ENCODE assay signal across 5 fruit fly cellular contexts in the genomic region with DNA sequence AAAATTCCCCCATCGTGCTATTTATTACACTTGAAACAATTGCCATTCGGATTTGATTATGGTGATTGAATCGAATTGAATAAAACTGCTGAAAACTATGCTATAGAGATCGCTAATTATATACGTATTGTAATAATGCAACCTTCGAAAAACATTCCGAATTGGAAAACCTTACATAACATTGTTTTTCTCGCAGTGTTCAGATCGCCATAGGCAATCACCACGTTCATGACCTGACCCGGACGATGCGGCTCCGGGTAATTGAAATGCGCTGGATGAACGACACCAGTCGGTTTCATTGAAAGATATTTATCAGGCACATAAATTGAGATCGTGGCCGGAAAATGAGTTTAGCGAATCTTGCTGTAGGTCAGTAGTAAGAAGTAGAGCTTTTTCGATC.
TF ChIP-seq lines count a peak whose summit lies in the region.

No protein-coding gene starts in this region.

- TF ChIP-seq CTCF in whole organism, embryonic (GFP tag; optimal IDR thresholded peaks at IDR 0.05; lab: Kevin White, UChicago) = no peak

TF ChIP-seq in whole organism, adult, 20 proteins besides CTCF, POLR2A, EP300 and RAD21:
- TF ChIP-seq bab1 (GFP tag; optimal IDR thresholded peaks at IDR 0.05; lab: Kevin White, UChicago) (no peak), tj (GFP tag; optimal IDR thresholded peaks at IDR 0.05; lab: Kevin White, UChicago) (no peak), CG7045 (GFP tag; optimal IDR thresholded peaks at IDR 0.05; lab: Kevin White, UChicago) (no peak), CG1620 (GFP tag; optimal IDR thresholded peaks at IDR 0.05; lab: Kevin White, UChicago) (no peak), CG5204 (GFP tag; optimal IDR thresholded peaks at IDR 0.05; lab: Kevin White, UChicago) (no peak), ovo (GFP tag; optimal IDR thresholded peaks at IDR 0.05; lab: Kevin White, UChicago) (no peak), CG14711 (tag; optimal IDR thresholded peaks at IDR 0.05; lab: Kevin White, UChicago) (peak; percentile 16)

TF ChIP-seq in whole organism, embryonic, 481 proteins besides CTCF, POLR2A, EP300 and RAD21 (continues in another document):
- TF ChIP-seq Hr78 (GFP tag; optimal IDR thresholded peaks at IDR 0.05; lab: Kevin White, UChicago) (peak in 1 of 2 experiments; percentile 1), croc (GFP tag; conservative IDR thresholded peaks at IDR 0.05; lab: Robert Waterston, UW) (no peak), zfh2 (GFP tag; optimal IDR thresholded peaks at IDR 0.05; lab: Kevin White, UChicago) (no peak), Ada2b (GFP tag; IDR thresholded peaks at IDR 0.05; lab: Robert Waterston, UW) (0 out of 2 replicates have a peak, but pooled peaks have one; percentile 8), Chrac-16 (GFP tag; optimal IDR thresholded peaks at IDR 0.05; lab: Kevin White, UChicago) (no peak), CG34422 (GFP tag; IDR thresholded peaks at IDR 0.05; lab: Robert Waterston, UW) (no peak), slou (GFP tag; optimal IDR thresholded peaks at IDR 0.05; lab: Kevin White, UChicago) (no peak), CG1603 (tag; optimal IDR thresholded peaks at IDR 0.05; lab: Kevin White, UChicago) (peak; percentile 41), MTF-1 (GFP tag; optimal IDR thresholded peaks at IDR 0.05; lab: Kevin White, UChicago; ENCODE audit: borderline replicate concordance) (no peak), Scr (GFP tag; IDR thresholded peaks at IDR 0.05; lab: Robert Waterston, UW; ENCODE audit: partially characterized antibody) (no peak), z (GFP tag; IDR thresholded peaks at IDR 0.05; lab: Robert Waterston, UW) (no peak), dimm (GFP tag; IDR thresholded peaks at IDR 0.05; lab: Robert Waterston, UW) (no peak), Tbp (GFP tag; optimal IDR thresholded peaks at IDR 0.05; lab: Kevin White, UChicago) (no peak), CG33557 (GFP tag; optimal IDR thresholded peaks at IDR 0.05; lab: Kevin White, UChicago) (no peak), CG8290 (GFP tag; optimal IDR thresholded peaks at IDR 0.05; lab: Kevin White, UChicago) (no peak), CG8290 (tag; optimal IDR thresholded peaks at IDR 0.05; lab: Kevin White, UChicago) (no peak), dysf (GFP tag; IDR thresholded peaks at IDR 0.05; lab: Robert Waterston, UW) (no peak), Dip2 (GFP tag; IDR thresholded peaks at IDR 0.05; lab: Robert Waterston, UW) (no peak), CG10274 (GFP tag; optimal IDR thresholded peaks at IDR 0.05; lab: Kevin White, UChicago) (no peak), Sox102F (GFP tag; optimal IDR thresholded peaks at IDR 0.05; lab: Kevin White, UChicago) (peak; percentile 28)

TF ChIP-seq in whole organism, prepupa, 60 proteins besides CTCF, POLR2A, EP300 and RAD21 (continues in another document):
- TF ChIP-seq CG10631 (GFP tag; optimal IDR thresholded peaks at IDR 0.05; lab: Kevin White, UChicago) (no peak), OdsH (GFP tag; optimal IDR thresholded peaks at IDR 0.05; lab: Kevin White, UChicago) (no peak), achi (GFP tag; optimal IDR thresholded peaks at IDR 0.05; lab: Kevin White, UChicago) (no peak), salr (GFP tag; optimal IDR thresholded peaks at IDR 0.05; lab: Kevin White, UChicago) (no peak), CG10669 (GFP tag; optimal IDR thresholded peaks at IDR 0.05; lab: Kevin White, UChicago) (no peak), CG7368 (GFP tag; optimal IDR thresholded peaks at IDR 0.05; lab: Kevin White, UChicago) (no peak), pdm3 (GFP tag; optimal IDR thresholded peaks at IDR 0.05; lab: Kevin White, UChicago) (peak; percentile 17), Sox15 (GFP tag; optimal IDR thresholded peaks at IDR 0.05; lab: Kevin White, UChicago) (no peak), CG9139 (GFP tag; optimal IDR thresholded peaks at IDR 0.05; lab: Kevin White, UChicago) (no peak), CG6808 (GFP tag; optimal IDR thresholded peaks at IDR 0.05; lab: Kevin White, UChicago) (no peak), CG8632 (GFP tag; optimal IDR thresholded peaks at IDR 0.05; lab: Kevin White, UChicago) (no peak), Ets96B (tag; optimal IDR thresholded peaks at IDR 0.05; lab: Kevin White, UChicago) (no peak), acj6 (GFP tag; optimal IDR thresholded peaks at IDR 0.05; lab: Kevin White, UChicago) (no peak), CG6792 (GFP tag; optimal IDR thresholded peaks at IDR 0.05; lab: Kevin White, UChicago) (peak; percentile 1), CG3919 (GFP tag; optimal IDR thresholded peaks at IDR 0.05; lab: Kevin White, UChicago) (peak; percentile 18), cyc (GFP tag; optimal IDR thresholded peaks at IDR 0.05; lab: Kevin White, UChicago) (peak; percentile 16), CG32006 (GFP tag; optimal IDR thresholded peaks at IDR 0.05; lab: Kevin White, UChicago) (no peak), CG6854 (GFP tag; optimal IDR thresholded peaks at IDR 0.05; lab: Kevin White, UChicago) (no peak), Hr38 (GFP tag; optimal IDR thresholded peaks at IDR 0.05; lab: Kevin White, UChicago) (no peak), CG31627 (GFP tag; optimal IDR thresholded peaks at IDR 0.05; lab: Kevin White, UChicago) (peak; percentile 17), lz (GFP tag; optimal IDR thresholded peaks at IDR 0.05; lab: Kevin White, UChicago) (peak; percentile 23), Sox102F (GFP tag; optimal IDR thresholded peaks at IDR 0.05; lab: Kevin White, UChicago) (peak; percentile 24)

TF ChIP-seq in whole organism, pupa, 21 proteins besides CTCF, POLR2A, EP300 and RAD21:
- TF ChIP-seq CG4496 (GFP tag; IDR thresholded peaks at IDR 0.05; lab: Robert Waterston, UW) (0 out of 3 replicates have a peak, but pooled peaks have one; percentile 11), CG9948 (tag; optimal IDR thresholded peaks at IDR 0.05; lab: Kevin White, UChicago) (no peak), CG8301 (tag; optimal IDR thresholded peaks at IDR 0.05; lab: Kevin White, UChicago) (no peak), CG8159 (tag; optimal IDR thresholded peaks at IDR 0.05; lab: Kevin White, UChicago) (peak; percentile 6), CG17806 (tag; optimal IDR thresholded peaks at IDR 0.05; lab: Kevin White, UChicago) (no peak), D1 (tag; optimal IDR thresholded peaks at IDR 0.05; lab: Kevin White, UChicago) (no peak), CG10348 (GFP tag; IDR thresholded peaks at IDR 0.05; lab: Robert Waterston, UW) (no peak)

TF ChIP-seq in whole organism, wandering third instar larva, 38 proteins besides CTCF, POLR2A, EP300 and RAD21:
- TF ChIP-seq Vsx2 (GFP tag; optimal IDR thresholded peaks at IDR 0.05; lab: Kevin White, UChicago; ENCODE audit: partially characterized antibody) (no peak), h (GFP tag; optimal IDR thresholded peaks at IDR 0.05; lab: Kevin White, UChicago) (peak; percentile 13), Rel (GFP tag; optimal IDR thresholded peaks at IDR 0.05; lab: Kevin White, UChicago) (no peak), Rel (tag; optimal IDR thresholded peaks at IDR 0.05; lab: Kevin White, UChicago) (peak; percentile 8)
